Fruit fly (Drosophila melanogaster) whole organism, embryonic: ENCODE results near the gene CG7943.

ENCODE experiments used
- B-H2 ChIP-seq: fragments of 200-800 bp; sonication (Bioruptor generic); optimal IDR thresholded peaks from 2 replicates; lab custom pipeline; 2018; ENCODE audit warnings: missing biosample characterization, mild to moderate bottlenecking, missing genetic modification characterization
- Blimp-1 ChIP-seq: fragments of 200-800 bp; sonication (Bioruptor generic); optimal IDR thresholded peaks from 3 replicates; lab custom pipeline; 2018; ENCODE audit warnings: missing biosample characterization, missing genetic modification characterization, mild to moderate bottlenecking, moderate library complexity, missing genetic modification reagents
- CG10321 ChIP-seq: fragments of 200-800 bp; sonication (Bioruptor generic); IDR thresholded peaks from 2 replicates; pipeline ENCODE4 v1.3.6; 2022; ENCODE audit warnings: missing biosample characterization, missing genetic modification characterization
- CG13775 ChIP-seq: fragments of 200-800 bp; sonication (Bioruptor generic); optimal IDR thresholded peaks from 3 replicates; lab custom pipeline; 2017; ENCODE audit warnings: missing biosample characterization, mild to moderate bottlenecking, missing genetic modification characterization
- CG1647 ChIP-seq: fragments of 200-800 bp; sonication (Bioruptor generic); optimal IDR thresholded peaks from 3 replicates; lab custom pipeline; 2016; ENCODE audit warnings: missing biosample characterization, missing genetic modification characterization
- CG16815 ChIP-seq: fragments of 200-800 bp; sonication (Bioruptor generic); optimal IDR thresholded peaks from 3 replicates; lab custom pipeline; 2017; ENCODE audit warnings: missing biosample characterization, mild to moderate bottlenecking, missing genetic modification characterization
- CG17612 ChIP-seq: fragments of 200-800 bp; sonication (Bioruptor generic); IDR thresholded peaks from 2 replicates; pipeline ENCODE4 v1.3.6; 2022; ENCODE audit warnings: missing biosample characterization, missing genetic modification characterization
- CG17912 ChIP-seq: fragments of 200-800 bp; sonication (Bioruptor generic); optimal IDR thresholded peaks from 2 replicates; lab custom pipeline; 2018; ENCODE audit warnings: missing biosample characterization, mild to moderate bottlenecking, missing genetic modification characterization
- CG1792 ChIP-seq: fragments of 200-800 bp; sonication (Bioruptor generic); optimal IDR thresholded peaks from 2 replicates; lab custom pipeline; 2016; ENCODE audit warnings: missing biosample characterization, missing genetic modification characterization
- CG18011 ChIP-seq: fragments of 200-800 bp; sonication (Bioruptor generic); optimal IDR thresholded peaks from 2 replicates; lab custom pipeline; 2017; ENCODE audit warnings: missing biosample characterization, missing genetic modification characterization, mild to moderate bottlenecking, moderate library complexity, missing genotype
- CG2678 ChIP-seq: fragments of 200-800 bp; sonication (Bioruptor generic); optimal IDR thresholded peaks from 3 replicates; lab custom pipeline; 2019; ENCODE audit warnings: missing biosample characterization, mild to moderate bottlenecking, missing genetic modification characterization, moderate library complexity
- CG31388 ChIP-seq: fragments of 200-800 bp; sonication (Bioruptor generic); optimal IDR thresholded peaks from 2 replicates; lab custom pipeline; 2016; ENCODE audit warnings: missing biosample characterization, missing genetic modification characterization
- CG3407 ChIP-seq: fragments of 200-800 bp; sonication (Bioruptor generic); optimal IDR thresholded peaks from 2 replicates; lab custom pipeline; 2018; ENCODE audit warnings: missing biosample characterization, mild to moderate bottlenecking, missing genetic modification characterization
- CG4360 ChIP-seq: fragments of 200-800 bp; sonication (Bioruptor generic); IDR thresholded peaks from 2 replicates; pipeline ENCODE4 v1.3.6; 2022; ENCODE audit warnings: missing biosample characterization, missing genetic modification characterization
- CG4617 ChIP-seq: fragments of 200-800 bp; sonication (Bioruptor generic); optimal IDR thresholded peaks from 3 replicates; lab custom pipeline; 2016; ENCODE audit warnings: missing biosample characterization, missing genetic modification characterization, borderline replicate concordance
- CG5245 ChIP-seq: fragments of 200-800 bp; sonication (Bioruptor generic); optimal IDR thresholded peaks from 3 replicates; lab custom pipeline; 2016; ENCODE audit warnings: missing biosample characterization, missing genetic modification characterization
- CG6683 ChIP-seq: fragments of 200-800 bp; sonication (Bioruptor generic); optimal IDR thresholded peaks from 2 replicates; lab custom pipeline; 2017; ENCODE audit warnings: missing biosample characterization, mild to moderate bottlenecking, missing genetic modification characterization, missing genetic modification reagents
- CG8924 ChIP-seq: fragments of 200-800 bp; optimal IDR thresholded peaks from 3 replicates; lab custom pipeline; 2019; ENCODE audit warnings: missing biosample characterization, mild to moderate bottlenecking, missing genetic modification characterization, moderate library complexity
- Chrac-16 ChIP-seq: fragments of 200-800 bp; sonication (Bioruptor generic); optimal IDR thresholded peaks from 3 replicates; lab custom pipeline; 2016; ENCODE audit warnings: missing biosample characterization, missing genetic modification characterization
- Dad ChIP-seq: fragments of 200-800 bp; sonication (Bioruptor generic); optimal IDR thresholded peaks from 3 replicates; lab custom pipeline; 2016; ENCODE audit warnings: missing biosample characterization, missing genetic modification characterization
- Dll ChIP-seq: fragments of 200-800 bp; sonication (Bioruptor generic); IDR thresholded peaks from 4 replicates; pipeline ENCODE4 v1.3.6; 2022; ENCODE audit warnings: missing biosample characterization, missing genetic modification characterization; ENCODE audit not compliant: partially characterized antibody
- Ets65A ChIP-seq: fragments of 200-800 bp; sonication (Bioruptor generic); peaks from one replicate; lab custom pipeline; 2016; ENCODE audit warnings: missing biosample characterization, missing genetic modification characterization
- Ets97D ChIP-seq: fragments of 200-800 bp; sonication (Bioruptor generic); optimal IDR thresholded peaks from 3 replicates; lab custom pipeline; 2016; ENCODE audit warnings: missing biosample characterization, missing genetic modification characterization
- Fer3 ChIP-seq: fragments of 200-800 bp; sonication (Bioruptor generic); optimal IDR thresholded peaks from 2 replicates; lab custom pipeline; 2018; ENCODE audit warnings: missing biosample characterization, mild to moderate bottlenecking, missing genetic modification characterization, moderate library complexity
- Six4 ChIP-seq: fragments of 200-800 bp; sonication (Bioruptor generic); optimal IDR thresholded peaks from 2 replicates; lab custom pipeline; 2016; ENCODE audit warnings: missing biosample characterization, missing genetic modification characterization
- Spps ChIP-seq: fragments of 200-800 bp; sonication (Bioruptor generic); optimal IDR thresholded peaks from 2 replicates; lab custom pipeline; 2018; ENCODE audit warnings: missing biosample characterization, mild to moderate bottlenecking, missing genetic modification characterization
- TFAM ChIP-seq: fragments of 200-800 bp; sonication (Bioruptor generic); optimal IDR thresholded peaks from 2 replicates; lab custom pipeline; 2017; ENCODE audit warnings: missing biosample characterization, missing genetic modification characterization, inconsistent platforms
- Tbp ChIP-seq: fragments of >200 bp; optimal IDR thresholded peaks from 2 replicates; lab custom pipeline; 2018; ENCODE audit warnings: missing biosample characterization, missing genetic modification characterization
- ase ChIP-seq: fragments of 200-800 bp; sonication (Bioruptor generic); IDR thresholded peaks from 3 replicates; pipeline ENCODE4 v1.3.6; 2022; ENCODE audit warnings: missing biosample characterization, missing genetic modification characterization
- bsh ChIP-seq, 2 experiments: fragments of 200-800 bp; sonication (Bioruptor generic); optimal IDR thresholded peaks; 2 replicates each; lab custom pipeline; 2017 to 2018; ENCODE audit warnings: mild to moderate bottlenecking in 2 of 2, missing biosample characterization in 2 of 2, missing genetic modification characterization in 2 of 2, moderate library complexity in 1 of 2
- cas ChIP-seq: fragments of 200-800 bp; sonication (Bioruptor generic); IDR thresholded peaks from 2 replicates; pipeline ENCODE4 v1.3.6; 2022; ENCODE audit warnings: missing biosample characterization, missing genetic modification characterization
- chn ChIP-seq: fragments of 200-800 bp; sonication (Bioruptor generic); optimal IDR thresholded peaks from 2 replicates; lab custom pipeline; 2016; ENCODE audit warnings: missing biosample characterization, missing genetic modification characterization
- dysf ChIP-seq: fragments of 200-800 bp; sonication (Bioruptor generic); IDR thresholded peaks from 3 replicates; pipeline ENCODE4 v1.3.6; 2022; ENCODE audit warnings: missing biosample characterization, missing genetic modification characterization
- ems ChIP-seq: fragments of 200-800 bp; sonication (Bioruptor generic); optimal IDR thresholded peaks from 3 replicates; lab custom pipeline; 2016; ENCODE audit warnings: missing biosample characterization, missing genetic modification characterization
- eve ChIP-seq, 2 experiments: fragments of >200 bp; optimal IDR thresholded peaks; 2 replicates each; lab custom pipeline; 2017; ENCODE audit warnings: missing biosample characterization in 2 of 2, missing genetic modification characterization in 2 of 2
- gcm ChIP-seq: fragments of 200-800 bp; sonication (Bioruptor generic); optimal IDR thresholded peaks from 2 replicates; lab custom pipeline; 2019; ENCODE audit warnings: missing biosample characterization, mild to moderate bottlenecking, missing genetic modification characterization, moderate library complexity
- gfzf ChIP-seq: fragments of 200-800 bp; sonication (Bioruptor generic); optimal IDR thresholded peaks from 2 replicates; lab custom pipeline; 2016; ENCODE audit warnings: missing biosample characterization, mild to moderate bottlenecking, missing genetic modification characterization, moderate library complexity
- gsb ChIP-seq: fragments of 200-800 bp; sonication (Bioruptor generic); IDR thresholded peaks from 2 replicates; pipeline ENCODE4 v1.3.6; 2022; ENCODE audit warnings: missing biosample characterization, missing genetic modification characterization
- gt ChIP-seq: fragments of 200-800 bp; sonication (Bioruptor generic); IDR thresholded peaks from 2 replicates; pipeline ENCODE4 v1.3.6; 2022; ENCODE audit warnings: missing biosample characterization, missing genetic modification characterization
- jigr1 ChIP-seq: fragments of 200-800 bp; sonication (Bioruptor generic); IDR thresholded peaks from 3 replicates; pipeline ENCODE4 v1.3.6; 2022; ENCODE audit warnings: missing biosample characterization, missing genetic modification characterization
- nau ChIP-seq: fragments of 200-800 bp; sonication (Bioruptor generic); optimal IDR thresholded peaks from 3 replicates; lab custom pipeline; 2017; ENCODE audit warnings: missing biosample characterization, mild to moderate bottlenecking, missing genetic modification characterization, missing genetic modification reagents
- p53 ChIP-seq: fragments of 200-800 bp; sonication (Bioruptor generic); optimal IDR thresholded peaks from 2 replicates; lab custom pipeline; 2016; ENCODE audit warnings: missing biosample characterization, missing genetic modification characterization
- pzg ChIP-seq: fragments of 200-800 bp; sonication (Bioruptor generic); optimal IDR thresholded peaks from 3 replicates; lab custom pipeline; 2018; ENCODE audit warnings: missing biosample characterization, mild to moderate bottlenecking, missing genetic modification characterization, moderate library complexity
- sens ChIP-seq: fragments of 200-800 bp; sonication (Bioruptor generic); peaks from one replicate; lab custom pipeline; 2016; ENCODE audit warnings: missing biosample characterization, missing genetic modification characterization
- seq ChIP-seq: fragments of 200-800 bp; sonication (Bioruptor generic); IDR thresholded peaks from 2 replicates; pipeline ENCODE4 v1.3.6; 2022; ENCODE audit warnings: missing biosample characterization, missing genetic modification characterization
- sna ChIP-seq: fragments of 200-800 bp; sonication (Bioruptor generic); IDR thresholded peaks from 2 replicates; pipeline ENCODE4 v1.3.6; 2022; ENCODE audit warnings: missing biosample characterization, missing genetic modification characterization; ENCODE audit not compliant: partially characterized antibody
- wek ChIP-seq: fragments of 200-800 bp; sonication (Bioruptor generic); optimal IDR thresholded peaks from 3 replicates; lab custom pipeline; 2018; ENCODE audit warnings: missing biosample characterization, mild to moderate bottlenecking, missing genetic modification characterization, moderate library complexity
- zen2 ChIP-seq: fragments of 200-800 bp; sonication (Bioruptor generic); IDR thresholded peaks from 3 replicates; pipeline ENCODE4 v1.3.6; 2022; ENCODE audit warnings: missing biosample characterization, missing genetic modification characterization; ENCODE audit not compliant: partially characterized antibody

The CG7943 gene

DNA sequence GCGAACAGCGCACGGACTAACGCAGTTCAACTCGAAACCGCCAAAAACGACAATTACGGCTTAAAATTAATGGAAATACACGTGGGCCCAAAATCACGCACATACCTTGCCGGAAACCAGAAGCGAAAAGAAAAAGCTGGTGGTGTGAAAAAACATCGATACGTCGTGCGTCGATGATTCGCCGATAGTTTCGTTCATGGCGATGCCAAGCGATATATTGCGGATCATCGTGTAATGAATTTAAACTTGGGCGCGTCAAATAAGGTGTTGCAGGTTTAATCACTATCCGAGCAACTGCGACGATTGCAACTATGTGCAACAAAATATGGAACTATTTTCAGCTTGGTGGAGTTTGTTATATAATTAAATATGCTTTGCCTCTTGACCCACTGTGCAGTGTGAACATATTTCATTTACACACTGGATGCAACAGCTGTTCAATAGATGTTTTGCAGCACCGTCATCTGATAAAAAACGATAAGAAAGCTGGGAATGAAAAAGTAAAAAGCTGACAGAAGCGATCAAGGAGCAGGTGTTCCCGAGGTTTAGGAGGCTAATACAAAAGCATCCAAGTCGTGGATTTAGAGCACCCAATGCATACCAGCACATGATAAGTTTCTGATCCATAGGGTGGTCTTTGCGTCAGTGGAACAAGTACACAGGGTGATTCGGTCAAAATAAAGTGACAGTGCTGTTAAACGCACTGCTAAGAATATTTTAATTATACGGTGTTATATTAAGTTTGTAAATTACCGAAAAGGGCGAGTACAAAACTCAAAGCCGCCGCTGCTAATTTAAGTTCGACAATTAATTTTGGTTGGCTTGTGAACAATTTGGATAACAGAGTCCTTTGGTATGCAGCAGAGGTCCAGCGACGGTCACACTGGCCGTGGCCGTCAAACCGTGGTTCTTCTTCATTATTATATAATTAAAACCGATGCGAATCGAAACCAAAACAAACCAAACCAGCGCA, at the start of gene CG7943, which contains the start of gene RpL32:
Gene CG7943, plus strand, starts transcription at position 442 of the 973 bp plus-strand sequence.
Gene RpL32, minus strand, starts transcription at position 133 of the 973 bp plus-strand sequence.
- TF ChIP-seq Dad (GFP tag; lab: Kevin White, UChicago) (peak; percentile 97), B-H2 (GFP tag; lab: Kevin White, UChicago) (peak; percentile 95), CG4617 (GFP tag; lab: Kevin White, UChicago) (peak; percentile 66), Blimp-1 (GFP tag; lab: Kevin White, UChicago) (peak; percentile 88), pzg (GFP tag; lab: Kevin White, UChicago) (peak; percentile 92), CG17612 (GFP tag; lab: Robert Waterston, UW) (peak; percentile 82), Ets65A (GFP tag; lab: Kevin White, UChicago) (peak; percentile 99), Chrac-16 (GFP tag; lab: Kevin White, UChicago) (peak; percentile 81), p53 (peak; percentile 94), gsb (GFP tag; lab: Robert Waterston, UW) (peak; percentile 92), CG4360 (peak; percentile 67), eve (GFP tag; optimal IDR thresholded peaks at IDR 0.05; lab: Kevin White, UChicago) (peak in 1 of 2 experiments; percentile 77), Fer3 (tag; lab: Kevin White, UChicago) (peak; percentile 95), sna (GFP tag; lab: Robert Waterston, UW) (peak; percentile 100), CG17912 (GFP tag; lab: Kevin White, UChicago) (peak; percentile 62), CG5245 (GFP tag; lab: Kevin White, UChicago) (peak; percentile 92), CG13775 (GFP tag; lab: Kevin White, UChicago) (peak; percentile 98), ase (peak; percentile 94), ems (GFP tag; lab: Kevin White, UChicago) (peak; percentile 97), seq (GFP tag; lab: Robert Waterston, UW) (peak; percentile 95), bsh (GFP tag; optimal IDR thresholded peaks at IDR 0.05; lab: Kevin White, UChicago) (peak in 1 of 2 experiments; percentile 84), gfzf (GFP tag; lab: Kevin White, UChicago) (peak; percentile 75), gt (peak; percentile 82), CG1647 (peak; percentile 92), CG16815 (GFP tag; lab: Kevin White, UChicago) (peak; percentile 73), CG31388 (GFP tag; lab: Kevin White, UChicago) (peak; percentile 66), jigr1 (GFP tag; lab: Robert Waterston, UW) (peak; percentile 83), Tbp (GFP tag; lab: Kevin White, UChicago) (no peak), Dll (peak; percentile 100), CG8924 (tag; lab: Kevin White, UChicago) (peak; percentile 91), dysf (GFP tag; lab: Robert Waterston, UW) (peak; percentile 96), CG10321 (GFP tag; lab: Robert Waterston, UW) (peak; percentile 68), cas (peak; percentile 92), CG1792 (peak; percentile 91), CG6683 (GFP tag; lab: Kevin White, UChicago) (peak; percentile 84), zen2 (GFP tag; lab: Robert Waterston, UW) (peak; percentile 100), gcm (peak; percentile 88), Six4 (GFP tag; lab: Kevin White, UChicago) (peak; percentile 92), sens (peak; percentile 97), Spps (tag; lab: Kevin White, UChicago) (peak; percentile 77), wek (GFP tag; lab: Kevin White, UChicago) (peak; percentile 82), CG2678 (tag; lab: Kevin White, UChicago) (peak; percentile 92), nau (GFP tag; lab: Kevin White, UChicago) (peak; percentile 93), CG3407 (peak; percentile 81), CG18011 (GFP tag; lab: Kevin White, UChicago) (peak; percentile 77), Ets97D (peak; percentile 99), TFAM (peak; percentile 85), chn (GFP tag; lab: Kevin White, UChicago) (peak; percentile 90)
